Fruit fly (Drosophila melanogaster): ENCODE measurements around the gene rump.

Gene rump

dm6 chr3R:9515860-9516344, 5.8 kb upstream of the rump start, which contains the start of the genes mRpL47, CG8176 and Kdm3:
Gene mRpL47 (minus strand): TSS chr3R:9515908.
Gene CG8176 (plus strand): TSS chr3R:9516007.
Gene Kdm3 (plus strand): TSS chr3R:9516007.
- TF ChIP-seq Lpt (GFP tag; optimal IDR thresholded peaks at IDR 0.05) (no peak), Ravus (GFP tag; IDR thresholded peaks at IDR 0.05) (no peak), Aef1 (GFP tag; IDR thresholded peaks at IDR 0.05) (no peak), Meics (GFP tag; optimal IDR thresholded peaks at IDR 0.05) (peak; percentile 30), sug (tag; optimal IDR thresholded peaks at IDR 0.05) (peak; percentile 74), ase (GFP tag; IDR thresholded peaks at IDR 0.05) (no peak), CG2199 (GFP tag; IDR thresholded peaks at IDR 0.05) (no peak), YL-1 (GFP tag; optimal IDR thresholded peaks at IDR 0.05) (peak; percentile 94), tgo (GFP tag; IDR thresholded peaks at IDR 0.05) (no peak), CG15514 (GFP tag; optimal IDR thresholded peaks at IDR 0.05) (peak; percentile 89), toy (GFP tag; IDR thresholded peaks at IDR 0.05) (no peak), scrt (GFP tag; optimal IDR thresholded peaks at IDR 0.05) (peak; percentile 42), esg (GFP tag; conservative IDR thresholded peaks at IDR 0.05) (no peak), Usf (GFP tag; optimal IDR thresholded peaks at IDR 0.05) (peak; percentile 1), pnt (GFP tag; optimal IDR thresholded peaks at IDR 0.05) (peak; percentile 76), otp (GFP tag; IDR thresholded peaks at IDR 0.05) (no peak), maf-S (GFP tag; optimal IDR thresholded peaks at IDR 0.05) (peak; percentile 54), CG11247 (GFP tag; IDR thresholded peaks at IDR 0.05) (no peak), CG10979 (tag; optimal IDR thresholded peaks at IDR 0.05) (peak; percentile 50), CG11085 (GFP tag; IDR thresholded peaks at IDR 0.05) (no peak), eyg (GFP tag; optimal IDR thresholded peaks at IDR 0.05) (peak; percentile 56), Hr39 (optimal IDR thresholded peaks at IDR 0.05) (no peak), HLH54F (GFP tag; optimal IDR thresholded peaks at IDR 0.05) (peak; percentile 83), cg (GFP tag; optimal IDR thresholded peaks at IDR 0.05) (peak; percentile 96), Optix (GFP tag; IDR thresholded peaks at IDR 0.05) (no peak), BEAF-32 (GFP tag; optimal IDR thresholded peaks at IDR 0.05) (peak; percentile 100), chif (GFP tag; optimal IDR thresholded peaks at IDR 0.05) (peak; percentile 53 to 60), pzg (GFP tag; optimal IDR thresholded peaks at IDR 0.05) (peak; percentile 100), Scr (GFP tag; IDR thresholded peaks at IDR 0.05; ENCODE audit: partially characterized antibody) (no peak), HLH4C (GFP tag; IDR thresholded peaks at IDR 0.05; ENCODE audit: partially characterized antibody) (no peak), CG17328 (GFP tag; IDR thresholded peaks at IDR 0.05) (no peak), wek (GFP tag; optimal IDR thresholded peaks at IDR 0.05) (no peak), HmgD (GFP tag; optimal IDR thresholded peaks at IDR 0.05) (peak; percentile 97), fu2 (GFP tag; optimal IDR thresholded peaks at IDR 0.05) (peak; percentile 69), slbo (GFP tag; IDR thresholded peaks at IDR 0.05) (no peak), CG17568 (GFP tag; optimal IDR thresholded peaks at IDR 0.05) (no peak), Dip2 (GFP tag; IDR thresholded peaks at IDR 0.05) (no peak), lola (GFP tag; optimal IDR thresholded peaks at IDR 0.05) (peak in 1 of 3 experiments; percentile 19), tin (GFP tag; optimal IDR thresholded peaks at IDR 0.05) (peak; percentile 68), ara (GFP tag; IDR thresholded peaks at IDR 0.05) (no peak), z (GFP tag; IDR thresholded peaks at IDR 0.05) (no peak), CG7357 (GFP tag; IDR thresholded peaks at IDR 0.05) (no peak), CG7556 (GFP tag; optimal IDR thresholded peaks at IDR 0.05) (no peak), bigmax (GFP tag; optimal IDR thresholded peaks at IDR 0.05) (no peak), Gug (GFP tag; IDR thresholded peaks at IDR 0.05) (peak; percentile 81; the same call in 3 of the 4 replicates), shn (GFP tag; optimal IDR thresholded peaks at IDR 0.05) (peak; percentile 79), CG42726 (GFP tag; IDR thresholded peaks at IDR 0.05; ENCODE audit: partially characterized antibody) (no peak), CG12659 (GFP tag; optimal IDR thresholded peaks at IDR 0.05) (peak; percentile 90), CG30431 (GFP tag; optimal IDR thresholded peaks at IDR 0.05) (peak; percentile 19), CG12104 (GFP tag; optimal IDR thresholded peaks at IDR 0.05) (peak; percentile 25), CG10565 (GFP tag; optimal IDR thresholded peaks at IDR 0.05) (no peak), disco-r (GFP tag; optimal IDR thresholded peaks at IDR 0.05) (peak; percentile 15)
